Worm (Caenorhabditis elegans) whole organism, early embryonic: ENCODE measurements around the gene acox-1.6.

Experiments
- aly-1 ChIP-seq: sonication (generic microtip); optimal IDR thresholded peaks from 2 replicates; lab custom pipeline; 2016; ENCODE audit warnings: missing genetic modification characterization, missing compliant biosample characterization
- ama-1 ChIP-seq: fragments of 150-350 bp; optimal IDR thresholded peaks from 2 replicates; lab custom pipeline; 2014
- ceh-13 ChIP-seq: fragments of 200-800 bp; sonication (Bioruptor generic); optimal IDR thresholded peaks from 2 replicates; lab custom pipeline; 2018; ENCODE audit warnings: mild to moderate bottlenecking, missing genetic modification characterization, missing compliant biosample characterization
- ceh-36 ChIP-seq: sonication (generic microtip); optimal IDR thresholded peaks from 2 replicates; lab custom pipeline; 2016; ENCODE audit warnings: missing genetic modification characterization, inconsistent platforms, missing compliant biosample characterization
- ets-7 ChIP-seq: sonication (generic microtip); optimal IDR thresholded peaks from 2 replicates; lab custom pipeline; 2016; ENCODE audit warnings: missing genotype, missing genetic modification characterization, missing compliant biosample characterization
- hmbx-1 ChIP-seq: sonication (generic microtip); optimal IDR thresholded peaks from 2 replicates; lab custom pipeline; 2016; ENCODE audit warnings: mild to moderate bottlenecking, missing genetic modification characterization, missing compliant biosample characterization
- pes-1 ChIP-seq: fragments of 200-800 bp; sonication (Bioruptor generic); IDR thresholded peaks from 2 replicates; pipeline ENCODE4 v1.3.6; 2022; ENCODE audit warnings: missing genetic modification reagents, missing genetic modification characterization, missing compliant biosample characterization
- scrt-1 ChIP-seq: fragments of 200-800 bp; sonication (Bioruptor generic); IDR thresholded peaks from 2 replicates; pipeline ENCODE4 v1.3.6; 2022; ENCODE audit warnings: missing genetic modification characterization, missing compliant biosample characterization
- sea-1 ChIP-seq: fragments of 200-800 bp; sonication (Bioruptor generic); conservative IDR thresholded peaks from 2 replicates; pipeline ENCODE4 v1.3.6; 2022; ENCODE audit warnings: missing genetic modification characterization, missing compliant biosample characterization

ce11 chrX:15876936-15877335 is 38.6 kb upstream of the acox-1.6 start:
- no peak for TF ChIP-seq ets-7 (tag; lab: Kevin White, UChicago)
- no peak for TF ChIP-seq aly-1 (tag; lab: Kevin White, UChicago)
- TF ChIP-seq sea-1 (GFP tag; lab: Robert Waterston, UW), result no peak
- TF ChIP-seq scrt-1 (GFP tag; lab: Robert Waterston, UW), result no peak
- no peak for TF ChIP-seq hmbx-1 (tag; lab: Kevin White, UChicago)
- TF ChIP-seq ceh-13 (GFP tag; lab: Kevin White, UChicago), result no peak
- TF ChIP-seq ama-1 (lab: Kevin White, UChicago), result no peak
- TF ChIP-seq pes-1 (GFP tag; lab: Robert Waterston, UW), result no peak
- no peak for TF ChIP-seq ceh-36 (tag; lab: Kevin White, UChicago)
